Fruit fly (Drosophila melanogaster): ENCODE measurements around the gene CG3823.

CG3823 gene

dm6 chrX:6308852-6309251 is 5.1 kb downstream of the CG3823 start, which contains the start of gene CG15894 (continued):
- TF ChIP-seq Hsf (GFP tag; optimal IDR thresholded peaks at IDR 0.05) = peak; percentile 11
- peak; percentile 26 for TF ChIP-seq CG2678 (tag; optimal IDR thresholded peaks at IDR 0.05)
- TF ChIP-seq emc (GFP tag; optimal IDR thresholded peaks at IDR 0.05) = no peak
- TF ChIP-seq lmd (GFP tag; IDR thresholded peaks at IDR 0.05) = peak; percentile 21; the same call in 1 of the 2 replicates
- TF ChIP-seq ind (GFP tag; optimal IDR thresholded peaks at IDR 0.05) = peak; percentile 1
- TF ChIP-seq otp (GFP tag; IDR thresholded peaks at IDR 0.05) = no peak
- TF ChIP-seq Eip74EF (GFP tag; optimal IDR thresholded peaks at IDR 0.05) = no peak
- TF ChIP-seq fru (optimal IDR thresholded peaks at IDR 0.05) = no peak
- peak; percentile 28 for TF ChIP-seq CG2120 (GFP tag; optimal IDR thresholded peaks at IDR 0.05)
- peak; percentile 5 for TF ChIP-seq kni (GFP tag; optimal IDR thresholded peaks at IDR 0.05)
- no peak for TF ChIP-seq Myb (GFP tag; optimal IDR thresholded peaks at IDR 0.05)
- TF ChIP-seq CG17359 (tag; optimal IDR thresholded peaks at IDR 0.05) = peak; percentile 40
- no peak for TF ChIP-seq CG8290 (GFP tag; optimal IDR thresholded peaks at IDR 0.05)
- TF ChIP-seq CG8290 (tag; optimal IDR thresholded peaks at IDR 0.05) = peak in 1 of 2 experiments; percentile 64
- TF ChIP-seq CG14050 (GFP tag; IDR thresholded peaks at IDR 0.05) = no peak
- peak; percentile 39 for TF ChIP-seq Deaf1 (tag; optimal IDR thresholded peaks at IDR 0.05)
- peak; percentile 49 for TF ChIP-seq CG18599 (GFP tag; optimal IDR thresholded peaks at IDR 0.05)
- TF ChIP-seq sens (GFP tag) = peak; percentile 68
- no peak for TF ChIP-seq CG1832 (GFP tag; optimal IDR thresholded peaks at IDR 0.05)
- no peak for TF ChIP-seq CG3838 (GFP tag; optimal IDR thresholded peaks at IDR 0.05)
- TF ChIP-seq lab (GFP tag; optimal IDR thresholded peaks at IDR 0.05) = peak; percentile 29
- no peak for TF ChIP-seq CG1602 (GFP tag; optimal IDR thresholded peaks at IDR 0.05)
- no peak for TF ChIP-seq CG13775 (GFP tag; optimal IDR thresholded peaks at IDR 0.05)
- TF ChIP-seq Rfx (GFP tag; IDR thresholded peaks at IDR 0.05) = peak; percentile 30; the same call in 1 of the 2 replicates
- TF ChIP-seq Dip2 (GFP tag; IDR thresholded peaks at IDR 0.05) = no peak
- peak; percentile 97 for TF ChIP-seq CG5180 (GFP tag; optimal IDR thresholded peaks at IDR 0.05)
- TF ChIP-seq Med (GFP tag) = peak; percentile 77
- TF ChIP-seq CG14667 (GFP tag; IDR thresholded peaks at IDR 0.05) = no peak
- peak; percentile 63 for TF ChIP-seq CG12219 (GFP tag; optimal IDR thresholded peaks at IDR 0.05)
- peak; percentile 26; the same call in 1 of the 2 replicates for TF ChIP-seq slbo (GFP tag; IDR thresholded peaks at IDR 0.05)
- TF ChIP-seq cg (GFP tag; optimal IDR thresholded peaks at IDR 0.05) = peak; percentile 62
- no peak for TF ChIP-seq CG32532 (GFP tag; IDR thresholded peaks at IDR 0.05)
- TF ChIP-seq CG33213 (GFP tag; optimal IDR thresholded peaks at IDR 0.05) = no peak
- TF ChIP-seq Lhr (GFP tag; optimal IDR thresholded peaks at IDR 0.05) = no peak
- peak; percentile 12 for TF ChIP-seq CG13894 (tag; optimal IDR thresholded peaks at IDR 0.05)
- TF ChIP-seq CG15696 (tag; optimal IDR thresholded peaks at IDR 0.05) = no peak
- TF ChIP-seq Meics (GFP tag; optimal IDR thresholded peaks at IDR 0.05) = peak; percentile 6
- peak; percentile 14 for TF ChIP-seq CG15269 (tag; optimal IDR thresholded peaks at IDR 0.05)
- TF ChIP-seq Dek (tag; optimal IDR thresholded peaks at IDR 0.05) = no peak
- no peak for TF ChIP-seq CG2202 (tag; optimal IDR thresholded peaks at IDR 0.05)
- TF ChIP-seq sob (GFP tag; IDR thresholded peaks at IDR 0.05) = peak; percentile 28; the same call in 1 of the 2 replicates
- TF ChIP-seq CG8281 (tag; optimal IDR thresholded peaks at IDR 0.05) = no peak
- TF ChIP-seq ranshi (GFP tag; IDR thresholded peaks at IDR 0.05) = peak; percentile 18; the same call in 1 of the 2 replicates
- peak; percentile 40 for TF ChIP-seq abd-A (tag; optimal IDR thresholded peaks at IDR 0.05)
- TF ChIP-seq dmrt99B (tag; optimal IDR thresholded peaks at IDR 0.05) = peak; percentile 5
- TF ChIP-seq H15 (GFP tag; IDR thresholded peaks at IDR 0.05) = no peak
- no peak for TF ChIP-seq prd (optimal IDR thresholded peaks at IDR 0.05)
- TF ChIP-seq prd (GFP tag; IDR thresholded peaks at IDR 0.05) = peak; percentile 26; the same call in 1 of the 3 replicates
- peak; percentile 67 for TF ChIP-seq grau (tag; optimal IDR thresholded peaks at IDR 0.05)
- TF ChIP-seq Hmr (GFP tag; optimal IDR thresholded peaks at IDR 0.05) = peak; percentile 35
- TF ChIP-seq Fer1 (GFP tag; optimal IDR thresholded peaks at IDR 0.05) = peak; percentile 26
- TF ChIP-seq row (GFP tag; IDR thresholded peaks at IDR 0.05) = peak; percentile 64

Measured in whole organism, embryonic.